In the genomic region with DNA sequence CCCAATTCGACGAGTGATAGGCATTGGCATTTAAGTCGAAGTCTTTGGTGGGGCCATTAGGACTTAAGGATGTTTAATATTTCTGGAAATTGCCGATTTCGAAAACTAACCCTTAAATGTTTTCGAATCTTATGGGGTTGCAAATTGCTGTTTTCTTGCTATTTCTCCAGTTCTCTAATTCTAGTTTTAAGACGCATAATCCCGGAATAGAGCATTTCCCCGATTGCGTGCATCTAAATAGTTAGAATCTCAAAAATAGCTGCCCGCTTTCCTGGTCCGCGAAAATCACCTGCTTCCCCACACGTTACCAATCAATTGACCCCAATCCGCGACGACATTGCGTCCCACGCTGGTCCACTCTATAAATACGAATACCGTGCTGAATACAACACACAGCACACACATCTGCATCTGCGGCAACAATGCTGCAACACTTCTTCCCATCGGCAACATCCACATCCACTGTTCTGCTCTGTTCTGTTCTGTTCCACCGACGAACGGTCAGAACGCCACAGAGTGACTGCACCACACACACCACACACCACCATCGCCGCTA, we compare ENCODE assay signal across 5 fruit fly cellular contexts.
TF ChIP-seq lines count a peak whose summit lies in the region.

A gene (plus strand): TSS at position 542 of the 556 bp plus-strand sequence.

TF ChIP-seq in whole organism, adult, 20 proteins besides CTCF, POLR2A, EP300 and RAD21 (continued from another document):
- TF ChIP-seq toe (GFP tag; optimal IDR thresholded peaks at IDR 0.05; lab: Kevin White, UChicago) (peak; percentile 87), Hr96 (GFP tag; optimal IDR thresholded peaks at IDR 0.05; lab: Kevin White, UChicago) (peak; percentile 90), CG12768 (GFP tag; optimal IDR thresholded peaks at IDR 0.05; lab: Kevin White, UChicago) (peak; percentile 78)

TF ChIP-seq in whole organism, embryonic, 481 proteins besides CTCF, POLR2A, EP300 and RAD21 (continued from another document and continues in another):
- TF ChIP-seq CG32772 (GFP tag; IDR thresholded peaks at IDR 0.05; lab: Robert Waterston, UW) (no peak), gcm (GFP tag; optimal IDR thresholded peaks at IDR 0.05; lab: Kevin White, UChicago) (peak; percentile 65), CG8765 (GFP tag; IDR thresholded peaks at IDR 0.05; lab: Robert Waterston, UW) (no peak), vvl (GFP tag; IDR thresholded peaks at IDR 0.05; lab: Robert Waterston, UW) (no peak), Med (GFP tag; lab: Kevin White, UChicago) (peak; percentile 97), CG31365 (tag; optimal IDR thresholded peaks at IDR 0.05; lab: Kevin White, UChicago) (peak; percentile 25), mld (GFP tag; IDR thresholded peaks at IDR 0.05; lab: Robert Waterston, UW; ENCODE audit: partially characterized antibody) (no peak), CG15269 (tag; optimal IDR thresholded peaks at IDR 0.05; lab: Kevin White, UChicago) (peak; percentile 92), Ets65A (GFP tag; lab: Kevin White, UChicago) (peak; percentile 96), CG31441 (GFP tag; IDR thresholded peaks at IDR 0.05; lab: Robert Waterston, UW) (no peak), CG15011 (GFP tag; optimal IDR thresholded peaks at IDR 0.05; lab: Kevin White, UChicago) (peak; percentile 84), fu2 (GFP tag; optimal IDR thresholded peaks at IDR 0.05; lab: Kevin White, UChicago) (peak; percentile 87), cas (GFP tag; IDR thresholded peaks at IDR 0.05; lab: Robert Waterston, UW) (no peak), CG18262 (tag; optimal IDR thresholded peaks at IDR 0.05; lab: Kevin White, UChicago) (peak; percentile 89), hbn (GFP tag; IDR thresholded peaks at IDR 0.05; lab: Robert Waterston, UW; ENCODE audit: partially characterized antibody) (no peak), CG9609 (GFP tag; optimal IDR thresholded peaks at IDR 0.05; lab: Kevin White, UChicago) (peak; percentile 93), NK7.1 (GFP tag; optimal IDR thresholded peaks at IDR 0.05; lab: Kevin White, UChicago) (peak; percentile 87), CG31388 (GFP tag; optimal IDR thresholded peaks at IDR 0.05; lab: Kevin White, UChicago) (peak; percentile 78), twi (tag; optimal IDR thresholded peaks at IDR 0.05; lab: Kevin White, UChicago) (peak; percentile 38), abd-A (tag; optimal IDR thresholded peaks at IDR 0.05; lab: Kevin White, UChicago) (no peak), Ssrp (tag; optimal IDR thresholded peaks at IDR 0.05; lab: Kevin White, UChicago) (peak; percentile 81), rib (GFP tag; IDR thresholded peaks at IDR 0.05; lab: Robert Waterston, UW) (no peak), CG12104 (GFP tag; optimal IDR thresholded peaks at IDR 0.05; lab: Kevin White, UChicago) (peak; percentile 89), CG1602 (GFP tag; optimal IDR thresholded peaks at IDR 0.05; lab: Kevin White, UChicago) (peak; percentile 67), CG3847 (GFP tag; IDR thresholded peaks at IDR 0.05; lab: Robert Waterston, UW) (no peak), dimm (GFP tag; IDR thresholded peaks at IDR 0.05; lab: Robert Waterston, UW) (no peak), Dbx (GFP tag; IDR thresholded peaks at IDR 0.05; lab: Robert Waterston, UW) (no peak), nerfin-1 (tag; optimal IDR thresholded peaks at IDR 0.05; lab: Kevin White, UChicago) (peak; percentile 67), gt (GFP tag; IDR thresholded peaks at IDR 0.05; lab: Robert Waterston, UW) (no peak), CG7928 (GFP tag; optimal IDR thresholded peaks at IDR 0.05; lab: Kevin White, UChicago) (peak; percentile 16), row (GFP tag; IDR thresholded peaks at IDR 0.05; lab: Robert Waterston, UW) (no peak), ash1 (GFP tag; optimal IDR thresholded peaks at IDR 0.05; lab: Kevin White, UChicago) (no peak)

TF ChIP-seq in whole organism, prepupa, 60 proteins besides CTCF, POLR2A, EP300 and RAD21 (continued from another document and continues in another):
- TF ChIP-seq CG11762 (GFP tag; optimal IDR thresholded peaks at IDR 0.05; lab: Kevin White, UChicago; ENCODE audit: insufficient read depth) (peak; percentile 98), Eip93F (GFP tag; optimal IDR thresholded peaks at IDR 0.05; lab: Kevin White, UChicago) (peak; percentile 93), pdm3 (GFP tag; optimal IDR thresholded peaks at IDR 0.05; lab: Kevin White, UChicago) (peak; percentile 98), Hr38 (GFP tag; optimal IDR thresholded peaks at IDR 0.05; lab: Kevin White, UChicago) (peak; percentile 56), dsx (GFP tag; optimal IDR thresholded peaks at IDR 0.05; lab: Kevin White, UChicago; ENCODE audit: poor library complexity, severe bottlenecking) (peak; percentile 91), Ets21C (GFP tag; optimal IDR thresholded peaks at IDR 0.05; lab: Kevin White, UChicago) (peak; percentile 96), svp (GFP tag; lab: Kevin White, UChicago) (peak; percentile 99), Gug (GFP tag; IDR thresholded peaks at IDR 0.05; lab: Robert Waterston, UW) (no peak), OdsH (GFP tag; optimal IDR thresholded peaks at IDR 0.05; lab: Kevin White, UChicago) (peak; percentile 98), CG34406 (GFP tag; optimal IDR thresholded peaks at IDR 0.05; lab: Kevin White, UChicago) (peak; percentile 97), CG10631 (GFP tag; optimal IDR thresholded peaks at IDR 0.05; lab: Kevin White, UChicago) (peak; percentile 97), salr (GFP tag; optimal IDR thresholded peaks at IDR 0.05; lab: Kevin White, UChicago) (peak; percentile 90 to 99), lz (GFP tag; optimal IDR thresholded peaks at IDR 0.05; lab: Kevin White, UChicago) (peak; percentile 98), dac (GFP tag; optimal IDR thresholded peaks at IDR 0.05; lab: Kevin White, UChicago) (peak; percentile 97), net (GFP tag; optimal IDR thresholded peaks at IDR 0.05; lab: Kevin White, UChicago) (peak; percentile 98), ss (GFP tag; optimal IDR thresholded peaks at IDR 0.05; lab: Kevin White, UChicago) (peak; percentile 97 to 99), CG8319 (GFP tag; optimal IDR thresholded peaks at IDR 0.05; lab: Kevin White, UChicago) (peak; percentile 96), CG9139 (GFP tag; optimal IDR thresholded peaks at IDR 0.05; lab: Kevin White, UChicago) (peak; percentile 94), eg (GFP tag; IDR thresholded peaks at IDR 0.05; lab: Robert Waterston, UW) (no peak), fd85E (GFP tag; optimal IDR thresholded peaks at IDR 0.05; lab: Kevin White, UChicago) (peak; percentile 96), CG15336 (GFP tag; IDR thresholded peaks at IDR 0.05; lab: Robert Waterston, UW) (no peak), Hr39 (GFP tag; optimal IDR thresholded peaks at IDR 0.05; lab: Kevin White, UChicago) (peak; percentile 98), CG4318 (GFP tag; optimal IDR thresholded peaks at IDR 0.05; lab: Kevin White, UChicago) (peak; percentile 98), topi (GFP tag; optimal IDR thresholded peaks at IDR 0.05; lab: Kevin White, UChicago) (peak; percentile 97), CG6276 (GFP tag; optimal IDR thresholded peaks at IDR 0.05; lab: Kevin White, UChicago) (peak; percentile 99), Eip75B (GFP tag; optimal IDR thresholded peaks at IDR 0.05; lab: Kevin White, UChicago) (peak; percentile 99), CG10669 (GFP tag; optimal IDR thresholded peaks at IDR 0.05; lab: Kevin White, UChicago) (peak; percentile 97), CG6792 (GFP tag; optimal IDR thresholded peaks at IDR 0.05; lab: Kevin White, UChicago) (peak; percentile 98), CG3919 (GFP tag; optimal IDR thresholded peaks at IDR 0.05; lab: Kevin White, UChicago) (peak; percentile 98), Sox14 (GFP tag; optimal IDR thresholded peaks at IDR 0.05; lab: Kevin White, UChicago) (peak; percentile 99), cyc (GFP tag; optimal IDR thresholded peaks at IDR 0.05; lab: Kevin White, UChicago) (peak; percentile 98)

TF ChIP-seq in whole organism, pupa, 21 proteins besides CTCF, POLR2A, EP300 and RAD21 (continued from another document):
- TF ChIP-seq CG4496 (GFP tag; IDR thresholded peaks at IDR 0.05; lab: Robert Waterston, UW), result no peak

TF ChIP-seq in whole organism, wandering third instar larva, 38 proteins besides CTCF, POLR2A, EP300 and RAD21 (continued from another document):
- TF ChIP-seq woc (GFP tag; optimal IDR thresholded peaks at IDR 0.05; lab: Kevin White, UChicago) (peak; percentile 92), jim (GFP tag; optimal IDR thresholded peaks at IDR 0.05; lab: Kevin White, UChicago) (no peak), fru (GFP tag; optimal IDR thresholded peaks at IDR 0.05; lab: Kevin White, UChicago) (peak; percentile 98), Vsx2 (GFP tag; optimal IDR thresholded peaks at IDR 0.05; lab: Kevin White, UChicago; ENCODE audit: partially characterized antibody) (no peak), OdsH (GFP tag; optimal IDR thresholded peaks at IDR 0.05; lab: Kevin White, UChicago) (peak; percentile 98), psq (GFP tag; optimal IDR thresholded peaks at IDR 0.05; lab: Kevin White, UChicago) (peak; percentile 93), Hnf4 (GFP tag; optimal IDR thresholded peaks at IDR 0.05; lab: Kevin White, UChicago) (peak; percentile 81), h (GFP tag; optimal IDR thresholded peaks at IDR 0.05; lab: Kevin White, UChicago) (peak; percentile 96), Hr83 (GFP tag; optimal IDR thresholded peaks at IDR 0.05; lab: Kevin White, UChicago; ENCODE audit: poor library complexity, severe bottlenecking) (peak; percentile 87), Myc (optimal IDR thresholded peaks at IDR 0.05; lab: Kevin White, UChicago) (no peak), dl (GFP tag; optimal IDR thresholded peaks at IDR 0.05; lab: Kevin White, UChicago; ENCODE audit: insufficient read depth in 1 of 2, partially characterized antibody in 2 of 2) (peak; percentile 12 to 28), CG9705 (GFP tag; optimal IDR thresholded peaks at IDR 0.05; lab: Kevin White, UChicago) (peak; percentile 92), Jra (GFP tag; optimal IDR thresholded peaks at IDR 0.05; lab: Kevin White, UChicago) (peak; percentile 90), dmrt93B (GFP tag; optimal IDR thresholded peaks at IDR 0.05; lab: Kevin White, UChicago) (peak; percentile 96), foxo (GFP tag; optimal IDR thresholded peaks at IDR 0.05; lab: Kevin White, UChicago) (peak; percentile 89 to 98), pan (optimal IDR thresholded peaks at IDR 0.05; lab: Kevin White, UChicago) (no peak), brk (GFP tag; optimal IDR thresholded peaks at IDR 0.05; lab: Kevin White, UChicago) (peak; percentile 40), Dfd (GFP tag; optimal IDR thresholded peaks at IDR 0.05; lab: Kevin White, UChicago) (peak; percentile 76)
